Worm (Caenorhabditis elegans) whole organism, L2 larva: ENCODE data around the gene srd-35.

Source experiments
- C34F6.9 ChIP-seq: fragments of 150-350 bp; optimal IDR thresholded peaks from 2 replicates; lab custom pipeline; 2014; ENCODE audit warnings: missing biosample characterization, missing genetic modification characterization
- F13H6.1 ChIP-seq: sonication (generic microtip); optimal IDR thresholded peaks from 2 replicates; lab custom pipeline; 2016; ENCODE audit warnings: missing genetic modification characterization, missing compliant biosample characterization
- dmd-4 ChIP-seq: sonication (generic microtip); optimal IDR thresholded peaks from 2 replicates; lab custom pipeline; 2017; ENCODE audit warnings: missing biosample characterization, missing genetic modification characterization
- egl-27 ChIP-seq: sonication (generic microtip); optimal IDR thresholded peaks from 3 replicates; lab custom pipeline; 2017; ENCODE audit warnings: missing biosample characterization, missing genetic modification reagents, missing genetic modification characterization
- elt-1 ChIP-seq: fragments of 150-350 bp; optimal IDR thresholded peaks from 2 replicates; lab custom pipeline; 2014; ENCODE audit warnings: missing biosample characterization, missing genetic modification characterization
- elt-3 ChIP-seq: sonication (generic microtip); optimal IDR thresholded peaks from 2 replicates; lab custom pipeline; 2017; ENCODE audit warnings: missing biosample characterization, missing genetic modification characterization
- lsy-2 ChIP-seq, 2 experiments: fragments of 150-350 bp in 1 of 2; sonication (generic microtip) in 1 of 2; optimal IDR thresholded peaks; 2 replicates each; lab custom pipeline; 2014 to 2017; ENCODE audit warnings: missing biosample characterization in 2 of 2, missing genetic modification characterization in 2 of 2
- mdl-1 ChIP-seq, 2 experiments: fragments of 150-350 bp in 1 of 2; sonication (generic microtip) in 1 of 2; optimal IDR thresholded peaks; 2 replicates each; lab custom pipeline; 2017; ENCODE audit warnings: missing biosample characterization in 2 of 2, missing genetic modification characterization in 2 of 2
- nhr-11 ChIP-seq: fragments of 150-350 bp; optimal IDR thresholded peaks from 2 replicates; lab custom pipeline; 2014; ENCODE audit warnings: missing biosample characterization, missing genetic modification characterization
- nhr-237 ChIP-seq: fragments of 150-350 bp; optimal IDR thresholded peaks from 2 replicates; lab custom pipeline; 2014; ENCODE audit warnings: missing biosample characterization, missing genetic modification characterization
- sma-9 ChIP-seq, 2 experiments: fragments of 150-350 bp in 1 of 2; sonication (generic microtip) in 1 of 2; optimal IDR thresholded peaks; 2 replicates each; lab custom pipeline; 2014 to 2016; ENCODE audit warnings: missing genetic modification characterization in 2 of 2, mild to moderate bottlenecking in 1 of 2, missing biosample characterization in 1 of 2, missing compliant biosample characterization in 1 of 2, missing genetic modification reagents in 1 of 2, moderate library complexity in 1 of 2
- zag-1 ChIP-seq: fragments of 150-350 bp; optimal IDR thresholded peaks from 2 replicates; lab custom pipeline; 2014; ENCODE audit warnings: missing biosample characterization, missing genetic modification characterization

ce11 chrV:12922308-12922707 lies 41.9 kb upstream of the srd-35 start, which contains the start of gene dhrs-4:
- TF ChIP-seq elt-3, result no peak
- TF ChIP-seq dmd-4, result no peak
- TF ChIP-seq nhr-237 (tag; lab: Kevin White, UChicago), result no peak
- no peak for TF ChIP-seq lsy-2 (tag; optimal IDR thresholded peaks at IDR 0.05; lab: Kevin White, UChicago)
- TF ChIP-seq nhr-11 (tag; lab: Kevin White, UChicago), result no peak
- no peak for TF ChIP-seq elt-1 (tag; lab: Kevin White, UChicago)
- no peak for TF ChIP-seq zag-1 (tag; lab: Kevin White, UChicago)
- no peak for TF ChIP-seq F13H6.1 (tag; lab: Kevin White, UChicago)
- no peak for TF ChIP-seq mdl-1 (tag; optimal IDR thresholded peaks at IDR 0.05; lab: Kevin White, UChicago)
- no peak for TF ChIP-seq egl-27 (tag; lab: Kevin White, UChicago)
- TF ChIP-seq sma-9 (GFP tag; optimal IDR thresholded peaks at IDR 0.05; lab: Kevin White, UChicago), result no peak
- no peak for TF ChIP-seq sma-9 (tag; optimal IDR thresholded peaks at IDR 0.05; lab: Kevin White, UChicago)
- no peak for TF ChIP-seq C34F6.9 (tag; lab: Kevin White, UChicago)
